Worm (Caenorhabditis elegans): Measurements from ENCODE around the gene fbxa-66.
"Not testable (repeated sequence)": the region's sequence is repeated elsewhere in the genome, so short reads cannot be mapped to it uniquely, and the experiment has no call there.

Gene fbxa-66

DNA sequence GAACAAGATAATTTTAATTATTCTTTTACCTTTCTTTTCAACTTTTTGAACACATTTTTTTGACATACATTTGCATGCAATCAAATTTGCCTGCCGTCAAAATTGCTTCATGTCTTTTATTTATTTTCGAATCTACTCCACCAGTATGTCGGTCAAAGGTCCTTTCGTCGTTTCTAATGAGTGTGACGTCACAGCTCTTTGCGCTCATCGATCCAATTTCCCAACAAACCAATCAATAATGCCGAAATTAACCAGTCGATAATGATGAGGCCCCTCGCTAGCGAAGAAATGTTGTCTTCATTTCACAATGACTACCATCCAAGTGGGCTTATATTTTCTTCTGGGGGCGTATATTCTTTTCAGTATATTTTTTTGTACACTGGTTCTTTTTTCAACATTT is 50.9 kb downstream of the fbxa-66 start, which contains the start of gene Y54F10BM.6:
Gene Y54F10BM.6, plus strand, starts transcription at position 301 of the 400 bp plus-strand sequence.
- no peak for TF ChIP-seq him-1 (tag; optimal IDR thresholded peaks at IDR 0.05)
- TF ChIP-seq W03F9.2 (tag; optimal IDR thresholded peaks at IDR 0.05), result no peak
- no peak for TF ChIP-seq dao-5 (tag; optimal IDR thresholded peaks at IDR 0.05)

DNA sequence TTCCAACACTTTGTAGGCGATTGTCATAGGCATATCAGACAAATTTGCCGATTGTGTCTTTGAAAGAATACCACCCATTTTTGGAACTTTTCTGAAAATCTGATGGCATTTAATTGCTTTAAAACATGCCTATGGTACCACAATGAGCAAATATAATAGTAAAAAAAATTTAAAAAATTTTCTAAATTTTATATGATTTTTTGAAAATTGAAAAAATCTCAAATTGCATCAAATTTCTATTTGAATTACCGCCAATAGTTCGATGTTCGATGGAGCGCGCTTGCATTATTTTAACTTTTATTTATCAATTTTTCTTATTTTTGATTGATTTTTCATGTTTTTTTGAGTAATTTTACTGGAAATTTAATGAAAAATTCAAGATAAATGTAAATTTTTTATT is 52.5 kb downstream of the fbxa-66 start, which contains the start of gene fbxa-42:
Gene fbxa-42, minus strand, starts transcription at position 101 of the 400 bp plus-strand sequence.
- TF ChIP-seq W03F9.2, him-1, dao-5 (tag; optimal IDR thresholded peaks at IDR 0.05): not testable (repeated sequence)
